Fruit fly (Drosophila melanogaster) S2 (cell line): Measurements from ENCODE around the gene CG15717.
"Not testable (repeated sequence)": the region's sequence is repeated elsewhere in the genome, so short reads cannot be mapped to it uniquely, and the experiment has no call there.

ENCODE experiments used
- CG8478 ChIP-seq: fragments of >200 bp; optimal IDR thresholded peaks from 2 replicates; lab custom pipeline; 2018
- CTCF ChIP-seq, 2 experiments: fragments of >200 bp; optimal IDR thresholded peaks; 2 replicates each; lab custom pipeline; 2018

CG15717 gene

dm6 chrX:13136939-13137697, 8.4 kb downstream of the CG15717 start:
- TF ChIP-seq CG8478 (lab: Kevin White, UChicago) = no peak
- no peak for TF ChIP-seq CTCF (optimal IDR thresholded peaks at IDR 0.05; lab: Kevin White, UChicago)

dm6 chrX:13138887-13139286, 10.1 kb downstream of the CG15717 start, which contains the start of gene CG32645:
Gene CG32645 (plus strand): TSS chrX:13139199.
- TF ChIP-seq CTCF (optimal IDR thresholded peaks at IDR 0.05; lab: Kevin White, UChicago) (no peak), CG8478 (lab: Kevin White, UChicago) (no peak)

dm6 chrX:13143100-13143499, 14.3 kb downstream of the CG15717 start:
- TF ChIP-seq CTCF (optimal IDR thresholded peaks at IDR 0.05; lab: Kevin White, UChicago) (no peak), CG8478 (lab: Kevin White, UChicago) (no peak)

- TF ChIP-seq CTCF (optimal IDR thresholded peaks at IDR 0.05; lab: Kevin White, UChicago) (no peak), CG8478 (lab: Kevin White, UChicago) (no peak)
Observed at dm6 chrX:13145858-13146257, 17.1 kb downstream of the CG15717 start.

dm6 chrX:13149083-13149482, 20.3 kb downstream of the CG15717 start:
- no peak for TF ChIP-seq CG8478 (lab: Kevin White, UChicago)
- no peak for TF ChIP-seq CTCF (optimal IDR thresholded peaks at IDR 0.05; lab: Kevin White, UChicago)

dm6 chrX:13154783-13155182, 26.0 kb downstream of the CG15717 start, which contains the start of the genes CG4318 and CG4332:
Gene CG4318 (minus strand): TSS chrX:13154924.
Gene CG4332 (plus strand): TSS chrX:13155038.
- TF ChIP-seq CTCF (optimal IDR thresholded peaks at IDR 0.05; lab: Kevin White, UChicago) = no peak

dm6 chrX:13159481-13159880, 30.7 kb downstream of the CG15717 start, which contains the start of the genes Bap60 and CG12096:
Gene Bap60 (minus strand): TSS chrX:13159508.
Gene CG12096 (plus strand): TSS chrX:13159604.
- TF ChIP-seq CG8478 (lab: Kevin White, UChicago) = no peak
- no peak for TF ChIP-seq CTCF (optimal IDR thresholded peaks at IDR 0.05; lab: Kevin White, UChicago)

dm6 chrX:13172865-13173264, 44.1 kb downstream of the CG15717 start:
- TF ChIP-seq CG8478 (lab: Kevin White, UChicago) = no peak
- TF ChIP-seq CTCF (optimal IDR thresholded peaks at IDR 0.05; lab: Kevin White, UChicago) = no peak

- TF ChIP-seq CTCF (optimal IDR thresholded peaks at IDR 0.05; lab: Kevin White, UChicago); CG8478 (lab: Kevin White, UChicago): not testable (repeated sequence)
Observed at dm6 chrX:13177720-13178119, 49.0 kb downstream of the CG15717 start, which contains the start of gene CG32640. Gene CG32640 (plus strand): TSS chrX:13178005.
